Worm (Caenorhabditis elegans): ENCODE measurements around the gene flp-25.

DNA sequence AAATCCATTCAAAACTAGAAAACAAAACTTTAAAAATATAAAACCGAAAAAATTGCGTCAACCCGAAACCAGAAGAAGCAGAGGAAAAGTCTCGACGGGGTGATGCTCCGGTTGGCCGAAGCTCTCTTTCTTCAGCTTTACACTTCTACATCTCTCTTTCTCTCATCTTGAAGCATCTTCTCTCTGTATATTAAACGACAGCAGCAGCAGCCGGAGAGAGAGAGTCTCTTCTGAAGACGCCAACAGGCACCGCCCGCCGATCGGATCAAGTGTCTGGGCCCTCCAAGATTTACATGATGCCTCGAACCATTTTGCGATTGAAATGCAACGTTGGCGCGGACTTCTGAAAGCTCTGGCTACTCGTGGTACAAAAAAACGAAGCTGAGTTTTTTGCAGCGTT is 14.6 kb upstream of the flp-25 start:
- TF ChIP-seq F13H6.1 (tag; optimal IDR thresholded peaks at IDR 0.05): no peak
- no peak for TF ChIP-seq hlh-30 (tag; optimal IDR thresholded peaks at IDR 0.05; ENCODE audit: insufficient read depth)

All from whole organism, late embryonic.